Worm (Caenorhabditis elegans): ENCODE data around the gene C53A3.1.
A peak's percentile ranks its signal among the peaks of the same experiment; 100 is the strongest.

DNA sequence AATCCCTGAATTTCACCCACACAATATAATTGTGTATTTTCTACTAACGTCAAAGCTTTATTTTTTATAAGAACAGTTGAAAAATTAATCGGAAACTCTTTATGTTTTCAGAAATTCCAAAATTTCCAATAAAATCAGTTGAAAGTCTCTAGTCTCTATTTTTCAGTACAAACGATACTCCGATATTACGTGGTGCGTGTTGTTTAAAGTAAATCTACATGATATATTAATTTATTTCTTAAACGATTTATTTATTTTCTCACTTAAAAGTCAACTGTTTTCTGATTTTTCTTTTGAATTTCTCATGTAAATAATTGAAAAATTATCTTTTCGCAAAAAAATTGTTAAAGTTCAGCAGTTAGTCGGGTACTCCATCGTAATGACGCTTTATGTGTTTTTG is 47.8 kb downstream of the C53A3.1 start:
- no peak for TF ChIP-seq elt-2 (tag; optimal IDR thresholded peaks at IDR 0.05)
- TF ChIP-seq ama-1 (optimal IDR thresholded peaks at IDR 0.05): no peak
- no peak for TF ChIP-seq lin-13 (GFP tag; optimal IDR thresholded peaks at IDR 0.05)
- TF ChIP-seq nhr-90 (tag; optimal IDR thresholded peaks at IDR 0.05; ENCODE audit: poor library complexity): no peak
- no peak for TF ChIP-seq egl-13 (tag; optimal IDR thresholded peaks at IDR 0.05)
- TF ChIP-seq egl-27 (tag; optimal IDR thresholded peaks at IDR 0.05): no peak
- no peak for TF ChIP-seq sox-4 (tag; optimal IDR thresholded peaks at IDR 0.05)
- peak; percentile 18 to 29 for TF ChIP-seq lsy-2 (tag; optimal IDR thresholded peaks at IDR 0.05)
- TF ChIP-seq lir-3 (tag; optimal IDR thresholded peaks at IDR 0.05; ENCODE audit: poor library complexity): no peak
- no peak for TF ChIP-seq lin-35 (GFP tag; optimal IDR thresholded peaks at IDR 0.05)

Data from whole organism, L1 larva.